Worm (Caenorhabditis elegans): ENCODE measurements around the gene dhs-25.
A peak's percentile ranks its signal among the peaks of the same experiment; 100 is the strongest.

dhs-25 gene

ce11 chrX:1476005-1476404 lies 10.3 kb upstream of the dhs-25 start:
- TF ChIP-seq lin-54 (GFP tag; optimal IDR thresholded peaks at IDR 0.05), result no peak
- no peak for TF ChIP-seq lin-40 (tag; optimal IDR thresholded peaks at IDR 0.05)
- no peak for TF ChIP-seq T26A5.8 (tag; optimal IDR thresholded peaks at IDR 0.05)
- no peak for TF ChIP-seq hlh-12 (tag; optimal IDR thresholded peaks at IDR 0.05)
- no peak for TF ChIP-seq mcd-1 (GFP tag; IDR thresholded peaks at IDR 0.05)
- 0 out of 2 replicates have a peak, but pooled peaks have one; percentile 12 for TF ChIP-seq lin-26 (GFP tag; IDR thresholded peaks at IDR 0.05)
- TF ChIP-seq zfh-2 (GFP tag; conservative IDR thresholded peaks at IDR 0.05), result peak; percentile 39; the same call in 1 of the 2 replicates
- no peak for TF ChIP-seq cebp-1 (GFP tag; IDR thresholded peaks at IDR 0.05)
- peak; percentile 68 for TF ChIP-seq cebp-1 (tag; optimal IDR thresholded peaks at IDR 0.05)
- TF ChIP-seq Y53F4B.3 (GFP tag; IDR thresholded peaks at IDR 0.05), result no peak
- TF ChIP-seq nfya-1 (tag; optimal IDR thresholded peaks at IDR 0.05; ENCODE audit: borderline replicate concordance, insufficient read depth), result no peak
- TF ChIP-seq pha-4 (tag; optimal IDR thresholded peaks at IDR 0.05), result no peak
- no peak for TF ChIP-seq die-1 (tag; optimal IDR thresholded peaks at IDR 0.05)
- no peak for TF ChIP-seq unc-62 (GFP tag; optimal IDR thresholded peaks at IDR 0.05)
- peak; percentile 51 for TF ChIP-seq efl-1 (GFP tag; optimal IDR thresholded peaks at IDR 0.05)
- TF ChIP-seq T07F8.4 (tag; optimal IDR thresholded peaks at IDR 0.05), result no peak
- TF ChIP-seq aptf-2 (GFP tag; conservative IDR thresholded peaks at IDR 0.05), result no peak
- TF ChIP-seq tbp1 (GFP tag; optimal IDR thresholded peaks at IDR 0.05), result no peak
- no peak for TF ChIP-seq F23B12.7 (tag; optimal IDR thresholded peaks at IDR 0.05; ENCODE audit: insufficient read depth)
- no peak for TF ChIP-seq pbrm-1 (GFP tag; IDR thresholded peaks at IDR 0.05)
- no peak for TF ChIP-seq zim-3 (tag; optimal IDR thresholded peaks at IDR 0.05)
- TF ChIP-seq madf-8 (GFP tag; conservative IDR thresholded peaks at IDR 0.05), result 0 out of 2 replicates have a peak, but pooled peaks have one; percentile 28
- TF ChIP-seq F57A8.1 (GFP tag; optimal IDR thresholded peaks at IDR 0.05), result no peak

- TF ChIP-seq lin-54 (GFP tag; optimal IDR thresholded peaks at IDR 0.05) (peak; percentile 7), ztf-6 (GFP tag; IDR thresholded peaks at IDR 0.05) (no peak), tbp1 (GFP tag; optimal IDR thresholded peaks at IDR 0.05) (peak; percentile 33), C06A6.2 (GFP tag; conservative IDR thresholded peaks at IDR 0.05) (0 out of 2 replicates have a peak, but pooled peaks have one; percentile 29), lsy-27 (tag; optimal IDR thresholded peaks at IDR 0.05; ENCODE audit: borderline replicate concordance, insufficient read depth) (no peak), ztf-26 (tag; optimal IDR thresholded peaks at IDR 0.05) (peak; percentile 85), madf-8 (GFP tag; conservative IDR thresholded peaks at IDR 0.05) (no peak), madf-3 (GFP tag; IDR thresholded peaks at IDR 0.05) (no peak), lin-26 (GFP tag; IDR thresholded peaks at IDR 0.05) (no peak), let-607 (tag; optimal IDR thresholded peaks at IDR 0.05) (peak; percentile 36), cebp-1 (GFP tag; IDR thresholded peaks at IDR 0.05) (no peak), cebp-1 (tag; optimal IDR thresholded peaks at IDR 0.05) (peak; percentile 39), attf-3 (GFP tag; conservative IDR thresholded peaks at IDR 0.05) (no peak), egl-44 (GFP tag; IDR thresholded peaks at IDR 0.05) (0 out of 2 replicates have a peak, but pooled peaks have one; percentile 21), nhr-80 (tag; optimal IDR thresholded peaks at IDR 0.05) (peak; percentile 71), hmg-20 (GFP tag; IDR thresholded peaks at IDR 0.05) (no peak), lin-40 (tag; optimal IDR thresholded peaks at IDR 0.05) (peak; percentile 64), somi-1 (GFP tag; optimal IDR thresholded peaks at IDR 0.05) (peak; percentile 3), dox-1 (GFP tag; IDR thresholded peaks at IDR 0.05) (peak; percentile 42; the same call in 1 of the 2 replicates), atf-7 (tag; optimal IDR thresholded peaks at IDR 0.05) (peak; percentile 87), ekl-4 (GFP tag; IDR thresholded peaks at IDR 0.05) (no peak), mcd-1 (GFP tag; IDR thresholded peaks at IDR 0.05) (peak; percentile 11; the same call in 1 of the 2 replicates), dpl-1 (GFP tag; optimal IDR thresholded peaks at IDR 0.05) (no peak), F22D6.2 (tag; optimal IDR thresholded peaks at IDR 0.05) (peak; percentile 76), pha-4 (tag; optimal IDR thresholded peaks at IDR 0.05) (peak; percentile 18)
Measured at ce11 chrX:1477932-1478331, 8.4 kb upstream of the dhs-25 start.

All from whole organism, young adult.